Worm (Caenorhabditis elegans): Measurements from ENCODE around the gene K10B4.1.
"Not testable (repeated sequence)": the region's sequence is repeated elsewhere in the genome, so short reads cannot be mapped to it uniquely, and the experiment has no call there.

K10B4.1 gene

DNA sequence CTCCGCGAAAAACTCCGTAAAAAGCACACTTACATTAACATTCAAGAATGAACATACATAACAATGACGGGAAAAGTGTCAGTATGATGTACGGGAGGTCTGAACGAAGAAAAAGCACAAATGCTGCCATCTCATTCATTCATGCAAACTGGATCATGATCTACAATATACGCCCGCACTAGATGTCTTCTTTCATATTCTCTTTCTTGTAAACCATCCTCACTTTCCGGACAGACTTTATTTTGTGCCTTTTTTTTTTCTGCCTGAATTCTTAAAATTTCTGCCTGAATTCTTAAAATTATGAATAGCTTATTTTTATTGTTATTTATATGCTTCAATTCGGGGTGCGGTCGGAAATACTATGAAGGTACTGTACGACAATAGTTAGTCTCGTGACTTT lies at the start of gene K10B4.1:
TSS of gene K10B4.1 (plus strand) at position 301 of the 400 bp plus-strand sequence.
- no peak for TF ChIP-seq tbx-11 (GFP tag; IDR thresholded peaks at IDR 0.05)
- no peak for TF ChIP-seq hmg-4 (GFP tag; optimal IDR thresholded peaks at IDR 0.05)

- TF ChIP-seq hnd-1 (tag; optimal IDR thresholded peaks at IDR 0.05) (no peak), ceh-36 (tag; optimal IDR thresholded peaks at IDR 0.05) (no peak), F13C5.2 (tag; optimal IDR thresholded peaks at IDR 0.05) (no peak), aly-1 (tag; optimal IDR thresholded peaks at IDR 0.05) (no peak), tbx-37 (GFP tag; conservative IDR thresholded peaks at IDR 0.05) (no peak), scrt-1 (GFP tag; IDR thresholded peaks at IDR 0.05) (no peak), ama-1 (optimal IDR thresholded peaks at IDR 0.05) (no peak), flt-1 (GFP tag; IDR thresholded peaks at IDR 0.05) (no peak), ets-7 (tag; optimal IDR thresholded peaks at IDR 0.05) (no peak), hmbx-1 (tag; optimal IDR thresholded peaks at IDR 0.05) (no peak), tbx-11 (GFP tag; IDR thresholded peaks at IDR 0.05) (no peak), B0310.2 (tag; optimal IDR thresholded peaks at IDR 0.05) (no peak)
Observed at ce11 chrII:86794-87193, 48.5 kb upstream of the K10B4.1 start.

DNA sequence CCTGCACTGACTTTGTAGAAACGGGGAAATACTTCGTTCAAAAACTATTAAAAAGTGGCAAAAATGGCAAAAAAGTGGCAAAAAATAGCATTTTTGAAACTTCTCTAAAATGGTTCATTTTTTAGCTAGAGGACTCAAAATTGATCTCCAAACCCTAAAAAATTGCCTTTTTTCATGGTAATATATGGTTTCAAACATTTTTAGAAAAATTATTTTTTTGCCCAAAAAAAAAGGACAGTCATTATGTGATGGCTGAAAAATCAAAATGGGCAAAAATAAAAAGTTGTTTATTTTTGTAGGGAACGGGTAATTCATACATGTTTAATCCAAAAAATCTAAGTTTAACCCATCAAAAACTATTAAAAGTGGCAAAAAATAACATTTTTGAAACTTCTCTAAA lies 47.3 kb upstream of the K10B4.1 start:
- TF ChIP-seq hmg-4 (GFP tag; optimal IDR thresholded peaks at IDR 0.05) (no peak), hnd-1 (tag; optimal IDR thresholded peaks at IDR 0.05) (no peak), B0310.2 (tag; optimal IDR thresholded peaks at IDR 0.05) (no peak)

- TF ChIP-seq ceh-36 (tag; optimal IDR thresholded peaks at IDR 0.05): no peak
- TF ChIP-seq flt-1 (GFP tag; IDR thresholded peaks at IDR 0.05): no peak
- TF ChIP-seq hmg-4 (GFP tag; optimal IDR thresholded peaks at IDR 0.05): no peak
- no peak for TF ChIP-seq tbx-37 (GFP tag; conservative IDR thresholded peaks at IDR 0.05)
- TF ChIP-seq pes-1 (GFP tag; IDR thresholded peaks at IDR 0.05): no peak
- TF ChIP-seq B0310.2 (tag; optimal IDR thresholded peaks at IDR 0.05): no peak
- TF ChIP-seq ets-7 (tag; optimal IDR thresholded peaks at IDR 0.05): no peak
- TF ChIP-seq F13C5.2 (tag; optimal IDR thresholded peaks at IDR 0.05): no peak
- TF ChIP-seq sea-1 (GFP tag; conservative IDR thresholded peaks at IDR 0.05): no peak
- no peak for TF ChIP-seq aly-1 (tag; optimal IDR thresholded peaks at IDR 0.05)
- no peak for TF ChIP-seq ama-1 (optimal IDR thresholded peaks at IDR 0.05)
- TF ChIP-seq scrt-1 (GFP tag; IDR thresholded peaks at IDR 0.05): no peak
Observed at ce11 chrII:91419-91818, 43.8 kb upstream of the K10B4.1 start, which contains the start of gene mcat-1. TSS of gene mcat-1 (minus strand) at chrII:91519.

DNA sequence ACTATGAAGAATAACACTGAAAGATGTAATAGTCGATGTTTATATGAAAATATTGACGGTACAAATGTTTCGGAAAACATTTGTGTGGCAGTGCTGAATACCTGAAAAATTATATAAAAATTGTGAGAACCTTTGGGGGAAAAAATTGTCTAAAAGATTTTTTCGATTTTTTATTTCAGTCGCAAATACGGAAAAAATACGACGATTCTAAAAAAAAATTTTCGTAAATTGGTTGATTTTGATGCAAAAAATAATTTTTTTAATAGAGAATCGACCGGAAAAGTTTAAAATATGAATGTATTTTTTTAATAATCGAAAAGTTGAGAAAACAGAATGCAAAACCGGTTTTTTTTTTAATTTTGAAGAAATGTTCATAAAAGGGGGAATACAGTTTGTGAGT lies 40.1 kb upstream of the K10B4.1 start, which contains the start of gene C50D2.7:
TSS of gene C50D2.7 (minus strand) at position 101 of the 400 bp plus-strand sequence.
- TF ChIP-seq tbx-37 (GFP tag; conservative IDR thresholded peaks at IDR 0.05) (no peak), aly-1 (tag; optimal IDR thresholded peaks at IDR 0.05) (no peak), ceh-13 (GFP tag; optimal IDR thresholded peaks at IDR 0.05) (no peak), ama-1 (optimal IDR thresholded peaks at IDR 0.05) (no peak), tbx-11 (GFP tag; IDR thresholded peaks at IDR 0.05) (no peak), hmg-4 (GFP tag; optimal IDR thresholded peaks at IDR 0.05) (no peak), ceh-36 (tag; optimal IDR thresholded peaks at IDR 0.05) (no peak)

ce11 chrII:97992-98763 lies 37.1 kb upstream of the K10B4.1 start, which contains the start of the genes luc-7L3 and sftb-6:
TSS of gene luc-7L3 (minus strand) at chrII:98027.
TSS of gene sftb-6 (plus strand) at chrII:98404.
- TF ChIP-seq tbx-11 (GFP tag; IDR thresholded peaks at IDR 0.05): no peak
- TF ChIP-seq ceh-36 (tag; optimal IDR thresholded peaks at IDR 0.05): no peak
- TF ChIP-seq hmg-4 (GFP tag; optimal IDR thresholded peaks at IDR 0.05): no peak
- no peak for TF ChIP-seq aly-1 (tag; optimal IDR thresholded peaks at IDR 0.05)
- TF ChIP-seq flt-1 (GFP tag; IDR thresholded peaks at IDR 0.05): no peak
- no peak for TF ChIP-seq sea-1 (GFP tag; conservative IDR thresholded peaks at IDR 0.05)
- TF ChIP-seq tbx-37 (GFP tag; conservative IDR thresholded peaks at IDR 0.05): no peak
- TF ChIP-seq ets-7 (tag; optimal IDR thresholded peaks at IDR 0.05): no peak
- TF ChIP-seq scrt-1 (GFP tag; IDR thresholded peaks at IDR 0.05): no peak
- TF ChIP-seq tra-4 (tag; optimal IDR thresholded peaks at IDR 0.05): no peak
- TF ChIP-seq ama-1 (optimal IDR thresholded peaks at IDR 0.05): no peak
- no peak for TF ChIP-seq ceh-13 (GFP tag; optimal IDR thresholded peaks at IDR 0.05)
- peak; percentile 40 for TF ChIP-seq hmbx-1 (tag; optimal IDR thresholded peaks at IDR 0.05)
- TF ChIP-seq F13C5.2 (tag; optimal IDR thresholded peaks at IDR 0.05): peak; percentile 69
- TF ChIP-seq hnd-1 (tag; optimal IDR thresholded peaks at IDR 0.05): no peak

DNA sequence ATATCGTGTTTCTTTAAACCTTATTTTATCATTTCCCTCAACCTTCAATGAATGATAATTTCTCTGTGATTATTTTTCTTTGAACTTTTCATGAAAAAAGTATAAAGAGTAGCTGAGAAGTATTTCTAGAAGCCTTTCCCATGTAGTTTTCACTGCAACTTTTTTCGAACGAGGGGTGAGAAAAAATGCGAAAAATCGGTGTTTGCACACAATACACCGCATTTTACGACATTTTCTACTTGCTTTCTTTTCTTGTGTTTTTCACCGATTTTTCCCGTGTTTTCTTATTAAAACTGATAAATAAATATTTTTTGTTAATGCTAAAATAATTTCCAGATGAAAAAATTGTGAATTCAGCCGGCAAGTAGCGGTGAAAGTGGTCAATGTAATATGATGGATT lies 36.4 kb upstream of the K10B4.1 start, which contains the start of gene C50D2.10:
TSS of gene C50D2.10 (plus strand) at position 245 of the 400 bp plus-strand sequence.
- TF ChIP-seq B0310.2 (tag; optimal IDR thresholded peaks at IDR 0.05); hmg-4 (GFP tag; optimal IDR thresholded peaks at IDR 0.05); F13C5.2 (tag; optimal IDR thresholded peaks at IDR 0.05): not testable (repeated sequence)

DNA sequence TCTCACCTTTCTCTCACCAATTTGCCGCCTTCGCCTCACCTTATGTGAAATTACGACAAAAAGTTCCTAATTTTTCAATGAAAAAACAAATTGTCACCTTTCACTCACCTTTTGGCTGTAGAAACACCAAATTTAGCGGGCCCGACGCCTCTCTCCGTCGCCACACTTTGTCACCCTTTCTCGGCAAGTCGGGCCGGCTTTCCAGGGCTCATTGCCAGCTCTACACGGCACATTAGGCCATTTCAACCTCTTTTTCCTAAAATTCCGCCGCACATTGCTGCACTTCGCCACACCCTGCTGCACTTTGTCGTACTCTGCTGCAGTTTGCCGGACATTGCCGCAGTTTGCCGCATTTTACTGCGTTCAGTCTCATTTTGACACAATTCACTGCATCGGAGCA lies 34.1 kb upstream of the K10B4.1 start:
- TF ChIP-seq sea-1 (GFP tag; conservative IDR thresholded peaks at IDR 0.05) (0 out of 2 replicates have a peak, but pooled peaks have one; percentile 52), hmg-4 (GFP tag; optimal IDR thresholded peaks at IDR 0.05) (no peak), ceh-13 (GFP tag; optimal IDR thresholded peaks at IDR 0.05) (no peak)

All from whole organism, early embryonic.